Worm (Caenorhabditis elegans): Measurements from ENCODE around the gene ZK1320.2.
A peak's percentile ranks its signal among the peaks of the same experiment; 100 is the strongest.

ZK1320.2 gene

DNA sequence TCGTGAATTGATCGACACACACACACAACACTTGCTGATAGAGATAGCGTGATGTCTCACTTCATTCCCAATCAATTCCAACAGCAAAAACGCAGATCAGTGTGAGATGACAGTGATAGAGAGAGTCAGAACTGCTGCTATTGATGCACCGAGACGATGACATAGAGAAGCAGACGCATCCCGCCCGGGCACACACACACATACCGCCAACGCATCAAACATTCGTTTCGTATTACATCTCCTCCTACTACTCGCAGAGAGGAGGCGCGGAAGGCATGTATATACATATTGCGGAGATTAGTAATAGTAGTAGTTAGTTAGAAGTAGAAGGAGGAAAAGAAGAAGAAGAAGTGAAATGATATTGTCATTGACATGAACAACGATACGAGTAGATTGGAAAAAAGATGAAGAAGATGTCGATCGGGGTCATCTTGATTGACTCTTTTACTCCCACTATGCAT is 39.4 kb downstream of the ZK1320.2 start (continued):
- peak in 1 of 2 experiments; percentile 42 for TF ChIP-seq unc-62 (GFP tag; optimal IDR thresholded peaks at IDR 0.05 in 1 of 2)
- no peak for TF ChIP-seq unc-62 (tag; optimal IDR thresholded peaks at IDR 0.05)
- no peak for TF ChIP-seq zfp-2 (tag; optimal IDR thresholded peaks at IDR 0.05)
- peak; percentile 76 for TF ChIP-seq dmd-6 (GFP tag; IDR thresholded peaks at IDR 0.05)
- TF ChIP-seq aly-2 (tag; optimal IDR thresholded peaks at IDR 0.05) = no peak
- TF ChIP-seq ces-1 (GFP tag; optimal IDR thresholded peaks at IDR 0.05) = no peak
- peak; percentile 44; the same call in 1 of the 2 replicates for TF ChIP-seq madf-9 (GFP tag; conservative IDR thresholded peaks at IDR 0.05)
- TF ChIP-seq mxl-2 (GFP tag; conservative IDR thresholded peaks at IDR 0.05) = 0 out of 2 replicates have a peak, but pooled peaks have one; percentile 33
- peak; percentile 92 for TF ChIP-seq hlh-11 (tag; optimal IDR thresholded peaks at IDR 0.05)
- no peak for TF ChIP-seq egl-27 (tag; optimal IDR thresholded peaks at IDR 0.05)
- TF ChIP-seq nhr-48 (tag; optimal IDR thresholded peaks at IDR 0.05) = no peak
- TF ChIP-seq nhr-42 (GFP tag; IDR thresholded peaks at IDR 0.05) = no peak
- TF ChIP-seq nhr-111 (GFP tag; optimal IDR thresholded peaks at IDR 0.05) = no peak
- no peak for TF ChIP-seq tag-97 (GFP tag; IDR thresholded peaks at IDR 0.05)
- no peak for TF ChIP-seq ceh-32 (tag; optimal IDR thresholded peaks at IDR 0.05; ENCODE audit: poor library complexity)
- TF ChIP-seq pha-4 (GFP tag; IDR thresholded peaks at IDR 0.05) = peak; percentile 66
- TF ChIP-seq pha-4 (tag; optimal IDR thresholded peaks at IDR 0.05) = peak; percentile 18
- no peak for TF ChIP-seq nhr-10 (tag; optimal IDR thresholded peaks at IDR 0.05)
- TF ChIP-seq lin-29 (GFP tag; IDR thresholded peaks at IDR 0.05) = no peak
- TF ChIP-seq aha-1 (tag) = peak; percentile 76
- TF ChIP-seq nhr-41 (GFP tag; IDR thresholded peaks at IDR 0.05) = 0 out of 2 replicates have a peak, but pooled peaks have one; percentile 53
- TF ChIP-seq lin-13 (GFP tag; optimal IDR thresholded peaks at IDR 0.05) = no peak
- peak; percentile 79 for TF ChIP-seq hlh-30 (tag; optimal IDR thresholded peaks at IDR 0.05; ENCODE audit: insufficient read depth)
- TF ChIP-seq snpc-4 (tag; optimal IDR thresholded peaks at IDR 0.05) = no peak
- TF ChIP-seq mdl-1 (tag; optimal IDR thresholded peaks at IDR 0.05) = peak in 1 of 2 experiments; percentile 74
- peak; percentile 37 for TF ChIP-seq dpl-1 (GFP tag; optimal IDR thresholded peaks at IDR 0.05)
- no peak for TF ChIP-seq daf-12 (tag; optimal IDR thresholded peaks at IDR 0.05)
- no peak for TF ChIP-seq ztf-11 (tag; optimal IDR thresholded peaks at IDR 0.05)
- TF ChIP-seq arid-1 (GFP tag; conservative IDR thresholded peaks at IDR 0.05) = no peak
- TF ChIP-seq Y48G9A.11 (GFP tag; IDR thresholded peaks at IDR 0.05) = no peak
- TF ChIP-seq jun-1 (tag; optimal IDR thresholded peaks at IDR 0.05) = no peak
- TF ChIP-seq F49E8.2 (tag; optimal IDR thresholded peaks at IDR 0.05; ENCODE audit: borderline replicate concordance) = no peak
- no peak for TF ChIP-seq dmd-9 (GFP tag; IDR thresholded peaks at IDR 0.05)
- TF ChIP-seq Y75B8A.6 (GFP tag; IDR thresholded peaks at IDR 0.05) = no peak
- no peak for TF ChIP-seq ztf-7 (tag; optimal IDR thresholded peaks at IDR 0.05)
- TF ChIP-seq dve-1 (tag; optimal IDR thresholded peaks at IDR 0.05; ENCODE audit: insufficient read depth) = peak; percentile 66
- no peak for TF ChIP-seq duxl-1 (tag; optimal IDR thresholded peaks at IDR 0.05; ENCODE audit: poor library complexity)
- no peak for TF ChIP-seq fkh-10 (GFP tag; optimal IDR thresholded peaks at IDR 0.05)
- TF ChIP-seq lsy-2 (tag; optimal IDR thresholded peaks at IDR 0.05) = peak; percentile 45 to 48
- no peak for TF ChIP-seq gei-8 (GFP tag; optimal IDR thresholded peaks at IDR 0.05)
- TF ChIP-seq mep-1 (tag; optimal IDR thresholded peaks at IDR 0.05) = peak; percentile 75
- peak; percentile 1 for TF ChIP-seq nhr-102 (tag; optimal IDR thresholded peaks at IDR 0.05)
- peak; percentile 46 for TF ChIP-seq hmg-1.1 (GFP tag; IDR thresholded peaks at IDR 0.05)
- no peak for TF ChIP-seq daf-19 (GFP tag; conservative IDR thresholded peaks at IDR 0.05)
- TF ChIP-seq nhr-6 (tag; optimal IDR thresholded peaks at IDR 0.05) = no peak
- no peak for TF ChIP-seq snpc-1.2 (GFP tag; IDR thresholded peaks at IDR 0.05)
- no peak for TF ChIP-seq zfp-3 (GFP tag; conservative IDR thresholded peaks at IDR 0.05)
- TF ChIP-seq tra-1 (GFP tag; IDR thresholded peaks at IDR 0.05) = peak; percentile 53
- no peak for TF ChIP-seq ceh-20 (GFP tag; IDR thresholded peaks at IDR 0.05)
- peak; percentile 22 for TF ChIP-seq ceh-28 (tag; optimal IDR thresholded peaks at IDR 0.05)
- TF ChIP-seq ceh-62 (tag; optimal IDR thresholded peaks at IDR 0.05) = no peak
- TF ChIP-seq F44E2.7 (GFP tag; IDR thresholded peaks at IDR 0.05) = no peak

All from whole organism, L4 larva.